Fruit fly (Drosophila melanogaster): ENCODE measurements around the gene CG17931.

CG17931 gene

DNA sequence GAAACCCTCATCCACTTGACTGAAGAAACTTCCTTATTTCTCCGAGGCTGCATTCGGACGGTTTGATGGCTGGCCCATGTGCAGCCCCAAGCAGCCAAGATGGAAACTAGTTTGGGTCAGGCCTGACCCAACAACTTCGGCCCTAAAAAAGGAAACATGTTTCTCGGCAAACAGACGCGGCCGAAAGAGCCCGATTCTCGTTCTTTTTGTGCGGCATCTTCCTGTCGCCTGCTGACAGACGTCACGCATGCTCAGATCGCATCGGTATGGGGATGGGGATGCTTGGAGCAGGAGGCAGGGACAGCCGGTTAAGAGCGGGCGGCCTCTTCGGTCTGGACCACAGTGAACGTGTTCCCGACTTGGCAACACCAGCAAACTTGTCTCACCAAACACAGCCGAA is 42.5 kb downstream of the CG17931 start:
- TF ChIP-seq wek (GFP tag; optimal IDR thresholded peaks at IDR 0.05) (no peak), luna (GFP tag; optimal IDR thresholded peaks at IDR 0.05) (no peak), prd (optimal IDR thresholded peaks at IDR 0.05) (no peak), prd (GFP tag; IDR thresholded peaks at IDR 0.05) (no peak), nom (GFP tag; optimal IDR thresholded peaks at IDR 0.05) (peak; percentile 7), lbe (GFP tag; optimal IDR thresholded peaks at IDR 0.05) (peak; percentile 24), CG14050 (GFP tag; IDR thresholded peaks at IDR 0.05) (no peak), dm (GFP tag; optimal IDR thresholded peaks at IDR 0.05) (no peak)

DNA sequence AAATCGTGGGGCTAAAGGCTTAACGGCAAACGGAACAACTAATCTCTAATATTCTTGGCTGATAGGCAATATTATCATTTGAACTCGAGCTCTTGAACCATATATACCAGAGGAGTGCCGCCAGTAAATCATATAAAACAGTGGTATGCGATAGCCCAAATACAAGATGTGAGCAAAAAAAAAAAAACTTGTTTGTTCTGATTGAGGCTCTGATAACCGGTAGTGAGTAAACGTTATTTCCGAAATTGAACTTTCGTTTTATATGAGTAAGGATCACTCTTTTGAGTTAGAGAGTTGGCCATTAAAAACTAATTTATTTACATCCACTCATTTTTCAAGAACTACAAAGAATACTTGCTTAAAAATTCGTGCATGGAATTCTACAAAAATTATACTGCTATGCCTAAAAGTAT is 49.2 kb downstream of the CG17931 start:
- no peak for TF ChIP-seq CG13624 (GFP tag; optimal IDR thresholded peaks at IDR 0.05)
- TF ChIP-seq fd3F (GFP tag; optimal IDR thresholded peaks at IDR 0.05) = no peak
- no peak for TF ChIP-seq CG5953 (GFP tag; IDR thresholded peaks at IDR 0.05)
- TF ChIP-seq nerfin-2 (GFP tag; IDR thresholded peaks at IDR 0.05; ENCODE audit: partially characterized antibody) = no peak
- TF ChIP-seq danr (GFP tag; IDR thresholded peaks at IDR 0.05) = no peak
- TF ChIP-seq Stat92E (GFP tag; optimal IDR thresholded peaks at IDR 0.05) = no peak
- no peak for TF ChIP-seq CG8944 (GFP tag; optimal IDR thresholded peaks at IDR 0.05)
- TF ChIP-seq Bteb2 (GFP tag; optimal IDR thresholded peaks at IDR 0.05) = no peak
- TF ChIP-seq psq (GFP tag; optimal IDR thresholded peaks at IDR 0.05) = no peak
- TF ChIP-seq Dp (GFP tag; optimal IDR thresholded peaks at IDR 0.05) = no peak
- no peak for TF ChIP-seq GATAe (GFP tag; conservative IDR thresholded peaks at IDR 0.05)
- TF ChIP-seq row (GFP tag; IDR thresholded peaks at IDR 0.05) = 0 out of 3 replicates have a peak, but pooled peaks have one; percentile 13
- no peak for TF ChIP-seq CG7357 (GFP tag; IDR thresholded peaks at IDR 0.05)
- TF ChIP-seq sd (tag; optimal IDR thresholded peaks at IDR 0.05) = peak; percentile 71
- no peak for TF ChIP-seq CG1529 (GFP tag; optimal IDR thresholded peaks at IDR 0.05)
- TF ChIP-seq CG34376 (GFP tag; optimal IDR thresholded peaks at IDR 0.05) = peak; percentile 29
- TF ChIP-seq Bdp1 (GFP tag; optimal IDR thresholded peaks at IDR 0.05) = no peak
- TF ChIP-seq sens (GFP tag) = peak; percentile 49
- peak; percentile 52 for TF ChIP-seq CTCF (GFP tag; optimal IDR thresholded peaks at IDR 0.05)
- no peak for TF ChIP-seq dati (GFP tag; IDR thresholded peaks at IDR 0.05)
- peak in 1 of 2 experiments; percentile 64 for TF ChIP-seq Hr78 (GFP tag; optimal IDR thresholded peaks at IDR 0.05)
- no peak for TF ChIP-seq zf30C (GFP tag; optimal IDR thresholded peaks at IDR 0.05)
- no peak for TF ChIP-seq CrebB (tag; optimal IDR thresholded peaks at IDR 0.05)
- TF ChIP-seq sr (GFP tag; IDR thresholded peaks at IDR 0.05) = no peak
- TF ChIP-seq exex (tag; optimal IDR thresholded peaks at IDR 0.05) = peak; percentile 73
- TF ChIP-seq chif (GFP tag; optimal IDR thresholded peaks at IDR 0.05) = no peak

DNA sequence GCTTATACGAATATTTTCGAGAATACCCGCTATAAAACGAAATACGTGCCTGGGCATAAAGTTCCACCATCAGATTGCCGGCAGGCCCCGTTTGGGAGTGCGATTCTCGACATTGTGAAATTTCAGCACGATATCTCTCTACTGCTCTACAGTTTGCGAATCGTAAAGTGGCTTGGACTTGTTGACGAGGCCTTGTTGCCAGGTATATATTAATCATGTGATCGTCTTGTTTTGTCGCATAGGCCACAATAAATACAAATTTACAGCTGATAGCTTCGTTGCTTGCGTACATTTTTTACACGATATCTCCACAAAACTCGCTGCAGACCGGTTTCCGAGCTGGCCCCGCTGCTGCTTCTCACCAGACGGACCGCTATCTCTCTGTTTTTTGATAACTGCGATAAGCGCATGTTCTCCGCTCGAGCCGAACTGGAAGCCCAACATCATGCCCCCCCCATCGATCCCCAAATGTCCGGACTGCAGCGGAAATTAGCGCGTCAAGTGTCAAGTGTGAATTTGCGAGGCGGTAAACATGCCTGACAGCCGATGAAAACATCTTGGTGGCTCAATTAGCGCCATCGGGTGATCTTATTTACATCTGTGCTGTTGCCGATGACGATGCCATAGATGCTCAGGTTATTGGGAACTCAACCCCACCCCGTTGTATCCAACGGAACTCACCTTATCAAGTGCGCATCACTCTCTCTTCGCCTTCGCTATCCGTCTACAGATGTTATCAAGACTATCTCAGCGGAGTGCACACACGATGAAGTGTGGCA is 49.8 kb downstream of the CG17931 start:
- TF ChIP-seq CG13775 (GFP tag; optimal IDR thresholded peaks at IDR 0.05) = peak; percentile 2
- TF ChIP-seq z (GFP tag; IDR thresholded peaks at IDR 0.05) = no peak
- no peak for TF ChIP-seq CG2875 (GFP tag; optimal IDR thresholded peaks at IDR 0.05)
- TF ChIP-seq insv (GFP tag; optimal IDR thresholded peaks at IDR 0.05) = no peak
- TF ChIP-seq kni (GFP tag; optimal IDR thresholded peaks at IDR 0.05) = peak; percentile 46
- TF ChIP-seq CG15011 (GFP tag; optimal IDR thresholded peaks at IDR 0.05) = no peak
- TF ChIP-seq chif (GFP tag; optimal IDR thresholded peaks at IDR 0.05) = peak in 1 of 2 experiments; percentile 11
- peak; percentile 61; the same call in 1 of the 3 replicates for TF ChIP-seq so (GFP tag; IDR thresholded peaks at IDR 0.05)
- TF ChIP-seq gsb (GFP tag; IDR thresholded peaks at IDR 0.05) = no peak
- no peak for TF ChIP-seq crp (GFP tag; optimal IDR thresholded peaks at IDR 0.05)
- TF ChIP-seq salm (tag; optimal IDR thresholded peaks at IDR 0.05) = no peak
- no peak for TF ChIP-seq CG16813 (GFP tag; IDR thresholded peaks at IDR 0.05; ENCODE audit: partially characterized antibody)
- TF ChIP-seq ci (GFP tag; IDR thresholded peaks at IDR 0.05) = no peak
- no peak for TF ChIP-seq HLHmδ (GFP tag; optimal IDR thresholded peaks at IDR 0.05)
- no peak for TF ChIP-seq caup (GFP tag; optimal IDR thresholded peaks at IDR 0.05; ENCODE audit: severe bottlenecking)
- no peak for TF ChIP-seq CG2678 (tag; optimal IDR thresholded peaks at IDR 0.05)
